Fruit fly (Drosophila melanogaster): ENCODE measurements around the gene CG32579.

The CG32579 gene

dm6 chrX:16279340-16279941 is 43.6 kb upstream of the CG32579 start (continued):
- TF ChIP-seq Ets65A (GFP tag) (peak; percentile 98), zfh1 (GFP tag; IDR thresholded peaks at IDR 0.05) (peak; percentile 93), CG15601 (tag; optimal IDR thresholded peaks at IDR 0.05) (peak; percentile 53), slbo (GFP tag; IDR thresholded peaks at IDR 0.05) (peak; percentile 94), ap (GFP tag; IDR thresholded peaks at IDR 0.05) (peak; percentile 80), CG2120 (GFP tag; optimal IDR thresholded peaks at IDR 0.05) (peak; percentile 83), CG10565 (GFP tag; optimal IDR thresholded peaks at IDR 0.05) (peak; percentile 4), Opbp (GFP tag; IDR thresholded peaks at IDR 0.05; ENCODE audit: partially characterized antibody) (peak; percentile 56; the same call in 2 of the 3 replicates), CG6689 (GFP tag; IDR thresholded peaks at IDR 0.05) (peak; percentile 89), CG10366 (GFP tag; IDR thresholded peaks at IDR 0.05) (peak; percentile 94), HmgD (GFP tag; optimal IDR thresholded peaks at IDR 0.05) (peak; percentile 41), HHEX (GFP tag; optimal IDR thresholded peaks at IDR 0.05) (peak; percentile 79), Max (GFP tag; optimal IDR thresholded peaks at IDR 0.05) (peak; percentile 22), CG2889 (GFP tag; IDR thresholded peaks at IDR 0.05) (peak; percentile 66; the same call in 2 of the 3 replicates), disco-r (GFP tag; optimal IDR thresholded peaks at IDR 0.05) (peak; percentile 66), crp (GFP tag; optimal IDR thresholded peaks at IDR 0.05) (peak in 1 of 2 experiments; percentile 8), sug (tag; optimal IDR thresholded peaks at IDR 0.05) (peak; percentile 73), Bdp1 (GFP tag; optimal IDR thresholded peaks at IDR 0.05) (peak; percentile 31), Adf1 (GFP tag; IDR thresholded peaks at IDR 0.05) (peak; percentile 31; the same call in 1 of the 2 replicates), pzg (GFP tag; optimal IDR thresholded peaks at IDR 0.05) (peak; percentile 8), Elba2 (GFP tag; optimal IDR thresholded peaks at IDR 0.05) (no peak), CG3847 (GFP tag; IDR thresholded peaks at IDR 0.05) (peak; percentile 80), CoRest (tag; optimal IDR thresholded peaks at IDR 0.05) (peak; percentile 77), E2f2 (GFP tag; IDR thresholded peaks at IDR 0.05) (peak; percentile 42), croc (GFP tag; conservative IDR thresholded peaks at IDR 0.05) (peak; percentile 83), Atf3 (GFP tag; optimal IDR thresholded peaks at IDR 0.05) (peak; percentile 73), Bgb (GFP tag; IDR thresholded peaks at IDR 0.05; ENCODE audit: partially characterized antibody) (peak; percentile 72), CG10979 (tag; optimal IDR thresholded peaks at IDR 0.05) (peak; percentile 72), gfzf (GFP tag; optimal IDR thresholded peaks at IDR 0.05) (no peak), Doc2 (GFP tag; IDR thresholded peaks at IDR 0.05) (no peak; the same call in 1 of the 2 replicates), aop (GFP tag; IDR thresholded peaks at IDR 0.05) (no peak), Hr78 (GFP tag; optimal IDR thresholded peaks at IDR 0.05) (peak in 1 of 2 experiments; percentile 45), CG31441 (GFP tag; IDR thresholded peaks at IDR 0.05) (peak; percentile 49), CG4854 (GFP tag; optimal IDR thresholded peaks at IDR 0.05) (peak; percentile 36), CG12104 (GFP tag; optimal IDR thresholded peaks at IDR 0.05) (peak; percentile 44), Aef1 (GFP tag; IDR thresholded peaks at IDR 0.05) (peak; percentile 94), nerfin-2 (GFP tag; IDR thresholded peaks at IDR 0.05; ENCODE audit: partially characterized antibody) (no peak), ttk (GFP tag; IDR thresholded peaks at IDR 0.05) (peak; percentile 90), CG13624 (GFP tag; optimal IDR thresholded peaks at IDR 0.05) (peak; percentile 82), CG7357 (GFP tag; IDR thresholded peaks at IDR 0.05) (peak; percentile 80), CG11398 (GFP tag; optimal IDR thresholded peaks at IDR 0.05) (peak; percentile 41), insv (GFP tag; optimal IDR thresholded peaks at IDR 0.05) (no peak), CG2875 (GFP tag; optimal IDR thresholded peaks at IDR 0.05) (peak; percentile 51), Spps (tag; optimal IDR thresholded peaks at IDR 0.05) (no peak), NC2α (GFP tag; optimal IDR thresholded peaks at IDR 0.05) (peak; percentile 60), CG5953 (GFP tag; IDR thresholded peaks at IDR 0.05) (peak; percentile 83), HLH3B (GFP tag; IDR thresholded peaks at IDR 0.05) (peak; percentile 90), hbn (GFP tag; IDR thresholded peaks at IDR 0.05; ENCODE audit: partially characterized antibody) (no peak), CG8281 (tag; optimal IDR thresholded peaks at IDR 0.05) (peak; percentile 26), Kr (GFP tag; optimal IDR thresholded peaks at IDR 0.05) (no peak)
